Fruit fly (Drosophila melanogaster): ENCODE data around the gene CG4497.

The CG4497 gene

DNA sequence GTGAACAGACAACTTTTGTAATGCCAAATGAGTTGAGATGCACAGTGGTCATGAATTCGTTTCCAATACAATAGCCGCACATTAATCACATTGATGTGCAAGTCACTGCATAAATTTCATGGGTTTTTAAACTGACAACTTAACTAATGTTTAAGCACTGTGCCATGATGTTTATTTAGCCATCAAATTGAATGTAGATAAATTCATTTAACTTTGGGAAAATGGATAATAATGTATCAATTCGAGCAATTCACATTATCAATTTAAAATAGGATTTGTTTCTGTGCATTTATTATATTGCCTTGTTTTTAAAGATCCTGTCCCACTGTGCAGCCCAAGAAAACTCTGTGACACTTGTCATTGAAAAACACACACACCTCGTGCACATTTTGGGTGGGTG lies 46.3 kb downstream of the CG4497 start:
- TF ChIP-seq sv (GFP tag; optimal IDR thresholded peaks at IDR 0.05): peak; percentile 12
- no peak for TF ChIP-seq CrebA (GFP tag; optimal IDR thresholded peaks at IDR 0.05; ENCODE audit: borderline replicate concordance)
- TF ChIP-seq rgr (GFP tag; optimal IDR thresholded peaks at IDR 0.05): peak; percentile 10
- TF ChIP-seq HLH106 (tag; optimal IDR thresholded peaks at IDR 0.05): no peak
- no peak for TF ChIP-seq Rel (GFP tag; optimal IDR thresholded peaks at IDR 0.05)
- no peak for TF ChIP-seq Rel (tag; optimal IDR thresholded peaks at IDR 0.05)
- TF ChIP-seq Myc (optimal IDR thresholded peaks at IDR 0.05): no peak
- no peak for TF ChIP-seq tai (GFP tag; optimal IDR thresholded peaks at IDR 0.05)
- no peak for TF ChIP-seq ey (GFP tag; optimal IDR thresholded peaks at IDR 0.05)
- no peak for TF ChIP-seq woc (GFP tag; optimal IDR thresholded peaks at IDR 0.05)
- TF ChIP-seq lola (GFP tag; optimal IDR thresholded peaks at IDR 0.05): no peak
- TF ChIP-seq br (GFP tag; optimal IDR thresholded peaks at IDR 0.05): no peak
- TF ChIP-seq brk (GFP tag; optimal IDR thresholded peaks at IDR 0.05): no peak
- no peak for TF ChIP-seq psq (GFP tag; optimal IDR thresholded peaks at IDR 0.05)
- no peak for TF ChIP-seq sage (GFP tag; optimal IDR thresholded peaks at IDR 0.05)
- peak; percentile 8 for TF ChIP-seq h (GFP tag; optimal IDR thresholded peaks at IDR 0.05)
- no peak for TF ChIP-seq Dfd (GFP tag; optimal IDR thresholded peaks at IDR 0.05)

DNA sequence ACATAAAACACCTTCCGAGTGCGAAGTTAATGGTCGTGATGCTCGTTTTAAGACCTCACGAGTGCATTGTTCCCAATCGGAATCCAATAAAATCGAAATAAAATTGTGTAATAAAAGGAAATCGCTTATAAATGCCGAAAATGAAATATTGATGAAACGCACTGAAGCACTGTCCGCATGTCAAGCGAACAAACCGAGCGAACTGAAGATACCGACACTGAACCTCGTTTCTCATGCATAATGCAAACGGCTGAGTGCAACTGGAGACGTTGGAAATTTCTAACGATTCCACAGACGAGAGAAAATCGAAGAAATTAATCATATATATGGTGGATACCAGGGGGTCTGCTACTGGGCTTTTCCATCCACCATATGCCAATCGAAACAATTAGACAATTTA lies 47.2 kb downstream of the CG4497 start:
- TF ChIP-seq Hr78 (GFP tag; optimal IDR thresholded peaks at IDR 0.05): no peak
- TF ChIP-seq h (GFP tag; optimal IDR thresholded peaks at IDR 0.05): no peak
- no peak for TF ChIP-seq Mio (GFP tag; optimal IDR thresholded peaks at IDR 0.05)
- TF ChIP-seq foxo (GFP tag; optimal IDR thresholded peaks at IDR 0.05): no peak
- TF ChIP-seq psq (GFP tag; optimal IDR thresholded peaks at IDR 0.05): no peak
- TF ChIP-seq usp (GFP tag; optimal IDR thresholded peaks at IDR 0.05): no peak
- TF ChIP-seq br (GFP tag; optimal IDR thresholded peaks at IDR 0.05): no peak
- no peak for TF ChIP-seq ey (GFP tag; optimal IDR thresholded peaks at IDR 0.05)
- no peak for TF ChIP-seq fru (GFP tag; optimal IDR thresholded peaks at IDR 0.05)
- no peak for TF ChIP-seq pan (optimal IDR thresholded peaks at IDR 0.05)

DNA sequence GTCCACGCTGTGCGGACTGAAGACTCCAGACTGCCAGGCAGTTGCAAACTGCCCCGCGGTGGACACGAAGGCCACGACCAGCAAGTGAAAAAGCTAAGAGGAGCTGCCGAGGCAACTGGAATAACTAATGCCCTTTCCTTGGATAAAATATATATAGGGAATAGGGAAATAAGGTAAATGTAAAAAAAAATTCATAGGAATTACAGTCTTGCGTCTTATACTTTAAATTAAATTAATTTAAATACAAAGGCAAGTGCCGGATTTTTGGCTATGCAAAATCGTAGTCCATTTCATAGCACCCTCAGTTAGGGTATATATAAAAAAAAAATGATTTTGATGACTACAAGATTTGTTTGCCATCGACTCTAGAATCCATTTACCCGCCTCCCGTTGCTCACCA lies 48.5 kb downstream of the CG4497 start:
- TF ChIP-seq psq (GFP tag; optimal IDR thresholded peaks at IDR 0.05) (peak; percentile 14), ey (GFP tag; optimal IDR thresholded peaks at IDR 0.05) (peak; percentile 45), Hr83 (GFP tag; optimal IDR thresholded peaks at IDR 0.05; ENCODE audit: poor library complexity, severe bottlenecking) (no peak), rgr (GFP tag; optimal IDR thresholded peaks at IDR 0.05) (peak; percentile 31), Sp1 (GFP tag; optimal IDR thresholded peaks at IDR 0.05) (peak; percentile 25), fru (GFP tag; optimal IDR thresholded peaks at IDR 0.05) (peak; percentile 42), foxo (GFP tag; optimal IDR thresholded peaks at IDR 0.05) (peak in 1 of 2 experiments; percentile 36), sage (GFP tag; optimal IDR thresholded peaks at IDR 0.05) (no peak), OdsH (GFP tag; optimal IDR thresholded peaks at IDR 0.05) (peak; percentile 8), br (GFP tag; optimal IDR thresholded peaks at IDR 0.05) (peak; percentile 22), Abd-B (GFP tag; optimal IDR thresholded peaks at IDR 0.05) (no peak), h (GFP tag; optimal IDR thresholded peaks at IDR 0.05) (peak; percentile 44), dsf (GFP tag; optimal IDR thresholded peaks at IDR 0.05; ENCODE audit: borderline replicate concordance) (no peak), HLH106 (tag; optimal IDR thresholded peaks at IDR 0.05) (peak; percentile 1), woc (GFP tag; optimal IDR thresholded peaks at IDR 0.05) (peak; percentile 23), Hnf4 (GFP tag; optimal IDR thresholded peaks at IDR 0.05) (peak; percentile 50), N (GFP tag; optimal IDR thresholded peaks at IDR 0.05) (no peak)

DNA sequence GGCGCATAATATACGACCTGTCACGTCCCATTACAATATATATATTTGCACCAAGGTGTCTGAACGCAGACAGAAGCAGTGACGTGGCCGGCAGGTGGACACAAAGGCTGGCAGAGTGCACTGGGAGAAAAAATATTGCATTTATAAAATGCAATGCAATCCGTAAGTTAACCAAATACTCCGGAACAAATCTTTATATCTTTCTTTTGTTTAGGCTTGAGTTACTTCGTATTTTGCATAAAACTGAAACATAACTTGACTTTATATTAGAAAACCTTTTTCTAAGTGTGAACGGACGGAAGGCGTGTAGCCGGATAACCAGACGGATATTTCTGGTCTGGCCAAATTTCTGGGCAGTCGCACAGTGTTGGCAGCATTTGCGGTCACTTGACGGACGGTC lies 50.3 kb downstream of the CG4497 start:
- TF ChIP-seq lola (GFP tag; optimal IDR thresholded peaks at IDR 0.05): no peak
- peak; percentile 3 for TF ChIP-seq Hnf4 (GFP tag; optimal IDR thresholded peaks at IDR 0.05)
- TF ChIP-seq woc (GFP tag; optimal IDR thresholded peaks at IDR 0.05): no peak
- TF ChIP-seq sv (GFP tag; optimal IDR thresholded peaks at IDR 0.05): no peak
- TF ChIP-seq tai (GFP tag; optimal IDR thresholded peaks at IDR 0.05): peak; percentile 16
- no peak for TF ChIP-seq dsf (GFP tag; optimal IDR thresholded peaks at IDR 0.05; ENCODE audit: borderline replicate concordance)
- no peak for TF ChIP-seq CG9705 (GFP tag; optimal IDR thresholded peaks at IDR 0.05)
- no peak for TF ChIP-seq dl (GFP tag; optimal IDR thresholded peaks at IDR 0.05; ENCODE audit: insufficient read depth in 1 of 2, partially characterized antibody in 2 of 2)
- no peak for TF ChIP-seq CrebA (GFP tag; optimal IDR thresholded peaks at IDR 0.05; ENCODE audit: borderline replicate concordance)
- peak; percentile 40 for TF ChIP-seq OdsH (GFP tag; optimal IDR thresholded peaks at IDR 0.05)
- no peak for TF ChIP-seq Jra (GFP tag; optimal IDR thresholded peaks at IDR 0.05)
- TF ChIP-seq Sp1 (GFP tag; optimal IDR thresholded peaks at IDR 0.05): peak; percentile 30
- TF ChIP-seq GATAd (GFP tag; optimal IDR thresholded peaks at IDR 0.05): no peak
- peak; percentile 52 for TF ChIP-seq fru (GFP tag; optimal IDR thresholded peaks at IDR 0.05)
- peak in 1 of 2 experiments; percentile 63 for TF ChIP-seq foxo (GFP tag; optimal IDR thresholded peaks at IDR 0.05)
- no peak for TF ChIP-seq pan (optimal IDR thresholded peaks at IDR 0.05)
- TF ChIP-seq jim (GFP tag; optimal IDR thresholded peaks at IDR 0.05): no peak
- no peak for TF ChIP-seq sage (GFP tag; optimal IDR thresholded peaks at IDR 0.05)
- peak; percentile 61 for TF ChIP-seq h (GFP tag; optimal IDR thresholded peaks at IDR 0.05)
- peak; percentile 68 for TF ChIP-seq HLH106 (tag; optimal IDR thresholded peaks at IDR 0.05)
- no peak for TF ChIP-seq Rel (GFP tag; optimal IDR thresholded peaks at IDR 0.05)
- no peak for TF ChIP-seq Rel (tag; optimal IDR thresholded peaks at IDR 0.05)
- TF ChIP-seq CG32264 (GFP tag; optimal IDR thresholded peaks at IDR 0.05): no peak
- TF ChIP-seq usp (GFP tag; optimal IDR thresholded peaks at IDR 0.05): no peak
- no peak for TF ChIP-seq Dfd (GFP tag; optimal IDR thresholded peaks at IDR 0.05)
- peak; percentile 20 for TF ChIP-seq psq (GFP tag; optimal IDR thresholded peaks at IDR 0.05)
- TF ChIP-seq Hr83 (GFP tag; optimal IDR thresholded peaks at IDR 0.05; ENCODE audit: poor library complexity, severe bottlenecking): no peak
- no peak for TF ChIP-seq Dif (GFP tag; optimal IDR thresholded peaks at IDR 0.05; ENCODE audit: partially characterized antibody)
- TF ChIP-seq ey (GFP tag; optimal IDR thresholded peaks at IDR 0.05): peak; percentile 59
- no peak for TF ChIP-seq Abd-B (GFP tag; optimal IDR thresholded peaks at IDR 0.05)
- no peak for TF ChIP-seq Myc (optimal IDR thresholded peaks at IDR 0.05)
- no peak for TF ChIP-seq Vsx2 (GFP tag; optimal IDR thresholded peaks at IDR 0.05; ENCODE audit: partially characterized antibody)
- TF ChIP-seq brk (GFP tag; optimal IDR thresholded peaks at IDR 0.05): no peak
- no peak for TF ChIP-seq N (GFP tag; optimal IDR thresholded peaks at IDR 0.05)
- TF ChIP-seq Mio (GFP tag; optimal IDR thresholded peaks at IDR 0.05): no peak
- no peak for TF ChIP-seq Hr78 (GFP tag; optimal IDR thresholded peaks at IDR 0.05)
